Worm (Caenorhabditis elegans): ENCODE measurements around the gene immp-1.

Gene immp-1

ce11 chrIII:11808818-11809217 lies 34.1 kb downstream of the immp-1 start, which contains the start of gene C18D11.9:
C18D11.9 (plus strand) TSS chrIII:11809118.
- TF ChIP-seq W03F9.2 (tag; optimal IDR thresholded peaks at IDR 0.05): no peak
- no peak for TF ChIP-seq him-1 (tag; optimal IDR thresholded peaks at IDR 0.05)
- no peak for TF ChIP-seq dao-5 (tag; optimal IDR thresholded peaks at IDR 0.05)

ce11 chrIII:11810447-11810846 lies 35.7 kb downstream of the immp-1 start, which contains the start of gene C18D11.6:
C18D11.6 (plus strand) TSS chrIII:11810556.
- no peak for TF ChIP-seq dao-5 (tag; optimal IDR thresholded peaks at IDR 0.05)
- TF ChIP-seq W03F9.2 (tag; optimal IDR thresholded peaks at IDR 0.05): no peak
- TF ChIP-seq him-1 (tag; optimal IDR thresholded peaks at IDR 0.05): no peak

ce11 chrIII:11811839-11812238 lies 37.1 kb downstream of the immp-1 start:
- TF ChIP-seq dao-5 (tag; optimal IDR thresholded peaks at IDR 0.05) (no peak), him-1 (tag; optimal IDR thresholded peaks at IDR 0.05) (no peak), W03F9.2 (tag; optimal IDR thresholded peaks at IDR 0.05) (no peak)

- TF ChIP-seq him-1 (tag; optimal IDR thresholded peaks at IDR 0.05) (no peak), W03F9.2 (tag; optimal IDR thresholded peaks at IDR 0.05) (no peak), dao-5 (tag; optimal IDR thresholded peaks at IDR 0.05) (no peak)
These were observed 39.9 kb downstream of the immp-1 start for ce11 chrIII:11814653-11815052.

ce11 chrIII:11816523-11817003 lies 41.8 kb downstream of the immp-1 start, which contains the start of gene C18D11.1:
C18D11.1 (plus strand) TSS chrIII:11816573.
- TF ChIP-seq him-1 (tag; optimal IDR thresholded peaks at IDR 0.05) (no peak), W03F9.2 (tag; optimal IDR thresholded peaks at IDR 0.05) (no peak)

- TF ChIP-seq him-1 (tag; optimal IDR thresholded peaks at IDR 0.05) (no peak), W03F9.2 (tag; optimal IDR thresholded peaks at IDR 0.05) (no peak), dao-5 (tag; optimal IDR thresholded peaks at IDR 0.05) (no peak)
These were observed 43.1 kb downstream of the immp-1 start for ce11 chrIII:11817865-11818264.

ce11 chrIII:11822407-11822806 lies 47.7 kb downstream of the immp-1 start, which contains the start of gene maa-1:
maa-1 (minus strand) TSS chrIII:11822526.
- no peak for TF ChIP-seq dao-5 (tag; optimal IDR thresholded peaks at IDR 0.05)
- TF ChIP-seq W03F9.2 (tag; optimal IDR thresholded peaks at IDR 0.05): no peak
- TF ChIP-seq him-1 (tag; optimal IDR thresholded peaks at IDR 0.05): no peak

ce11 chrIII:11823260-11823659 lies 48.5 kb downstream of the immp-1 start, which contains the start of gene C18D11.3:
C18D11.3 (plus strand) TSS chrIII:11823448.
- TF ChIP-seq dao-5 (tag; optimal IDR thresholded peaks at IDR 0.05): no peak
- peak; percentile 35 for TF ChIP-seq him-1 (tag; optimal IDR thresholded peaks at IDR 0.05)
- peak; percentile 79 for TF ChIP-seq W03F9.2 (tag; optimal IDR thresholded peaks at IDR 0.05)

- TF ChIP-seq him-1 (tag; optimal IDR thresholded peaks at IDR 0.05): no peak
- TF ChIP-seq dao-5 (tag; optimal IDR thresholded peaks at IDR 0.05): no peak
- TF ChIP-seq W03F9.2 (tag; optimal IDR thresholded peaks at IDR 0.05): no peak
These were observed 49.3 kb downstream of the immp-1 start for ce11 chrIII:11824088-11824487.

ce11 chrIII:11824580-11824979 lies 49.8 kb downstream of the immp-1 start:
- TF ChIP-seq him-1 (tag; optimal IDR thresholded peaks at IDR 0.05): no peak
- TF ChIP-seq W03F9.2 (tag; optimal IDR thresholded peaks at IDR 0.05): no peak
- TF ChIP-seq dao-5 (tag; optimal IDR thresholded peaks at IDR 0.05): no peak

- peak; percentile 19 for TF ChIP-seq W03F9.2 (tag; optimal IDR thresholded peaks at IDR 0.05)
- TF ChIP-seq him-1 (tag; optimal IDR thresholded peaks at IDR 0.05): no peak
These were observed 50.9 kb downstream of the immp-1 start for ce11 chrIII:11825654-11826053.

ce11 chrIII:11826118-11826517 lies 51.4 kb downstream of the immp-1 start, which contains the start of gene rsp-8:
rsp-8 (plus strand) TSS chrIII:11826418.
- TF ChIP-seq W03F9.2 (tag; optimal IDR thresholded peaks at IDR 0.05) (no peak), him-1 (tag; optimal IDR thresholded peaks at IDR 0.05) (no peak), dao-5 (tag; optimal IDR thresholded peaks at IDR 0.05) (no peak)
